Worm (Caenorhabditis elegans) whole organism, L1 larva: ENCODE results near the gene F33E11.2.
A peak's percentile ranks its signal among the peaks of the same experiment; 100 is the strongest.

Experiments
- C16A3.4 ChIP-seq: fragments of 150-350 bp; optimal IDR thresholded peaks from 2 replicates; lab custom pipeline; 2014; ENCODE audit warnings: missing biosample characterization, missing genetic modification characterization
- ama-1 ChIP-seq: fragments of 150-350 bp; optimal IDR thresholded peaks from 2 replicates; lab custom pipeline; 2014
- blmp-1 ChIP-seq: fragments of 150-350 bp; optimal IDR thresholded peaks from 2 replicates; lab custom pipeline; 2014; ENCODE audit warnings: missing biosample characterization, missing genetic modification characterization
- ceh-63 ChIP-seq: fragments of 200-800 bp; sonication (Bioruptor generic); optimal IDR thresholded peaks from 2 replicates; lab custom pipeline; 2018; ENCODE audit warnings: mild to moderate bottlenecking, missing genetic modification characterization, missing compliant biosample characterization
- ceh-8 ChIP-seq: fragments of 200-800 bp; sonication (Bioruptor generic); optimal IDR thresholded peaks from 2 replicates; lab custom pipeline; 2018; ENCODE audit warnings: mild to moderate bottlenecking, missing genetic modification characterization, moderate library complexity, missing compliant biosample characterization
- ceh-82 ChIP-seq, 3 experiments: fragments of 150-350 bp in 1 of 3; sonication (generic microtip) in 2 of 3; optimal IDR thresholded peaks; 2 replicates each; lab custom pipeline; 2014 to 2017; ENCODE audit warnings: missing biosample characterization in 3 of 3, missing genetic modification characterization in 3 of 3
- dpl-1 ChIP-seq, 3 experiments: fragments of 150-350 bp in 2 of 3; sonication (generic microtip) in 1 of 3; optimal IDR thresholded peaks; 2 replicates each; lab custom pipeline; 2014 to 2017; ENCODE audit warnings: missing biosample characterization in 3 of 3, missing genetic modification characterization in 3 of 3, missing genetic modification reagents in 3 of 3
- efl-1 ChIP-seq, 4 experiments: fragments of 150-350 bp; optimal IDR thresholded peaks in 3 of 4; peaks in 1 of 4; 1 replicate in 1 of 4; 2 replicates in 3 of 4; lab custom pipeline; 2014; ENCODE audit warnings: missing biosample characterization in 2 of 4, missing genetic modification characterization in 2 of 4, missing genetic modification reagents in 2 of 4
- egl-13 ChIP-seq: sonication (generic microtip); optimal IDR thresholded peaks from 2 replicates; lab custom pipeline; 2016; ENCODE audit warnings: missing genotype, missing genetic modification reagents, missing genetic modification characterization, missing compliant biosample characterization
- egl-27 ChIP-seq, 2 experiments: fragments of 150-350 bp in 1 of 2; sonication (generic microtip); optimal IDR thresholded peaks; 3 replicates each; lab custom pipeline; 2017 to 2018; ENCODE audit warnings: missing biosample characterization in 2 of 2, missing genetic modification characterization in 2 of 2, missing genetic modification reagents in 2 of 2
- elt-3 ChIP-seq, 6 experiments: fragments of 150-350 bp in 1 of 6; sonication (generic microtip); optimal IDR thresholded peaks; 2 replicates each; lab custom pipeline; 2017 to 2018; ENCODE audit warnings: missing biosample characterization in 6 of 6, missing genetic modification characterization in 6 of 6, inconsistent platforms in 1 of 6
- fkh-8 ChIP-seq: sonication (generic microtip); optimal IDR thresholded peaks from 2 replicates; lab custom pipeline; 2016; ENCODE audit warnings: mild to moderate bottlenecking, missing genetic modification characterization, missing compliant biosample characterization
- grh-1 ChIP-seq: fragments of 200-800 bp; sonication (Bioruptor generic); IDR thresholded peaks from 2 replicates; pipeline ENCODE4 v1.3.6; 2022; ENCODE audit warnings: missing genetic modification reagents, missing genetic modification characterization, missing compliant biosample characterization
- isw-1 ChIP-seq: fragments of 200-800 bp; sonication (Bioruptor generic); IDR thresholded peaks from 2 replicates; pipeline ENCODE4 v1.3.6; 2022; ENCODE audit warnings: missing genetic modification characterization, missing compliant biosample characterization
- lin-13 ChIP-seq: fragments of 150-350 bp; optimal IDR thresholded peaks from 2 replicates; lab custom pipeline; 2014; ENCODE audit warnings: missing biosample characterization, missing genetic modification reagents, missing genetic modification characterization
- lin-14 ChIP-seq: fragments of 200-800 bp; sonication (Bioruptor generic); optimal IDR thresholded peaks from 2 replicates; lab custom pipeline; 2018; ENCODE audit warnings: mild to moderate bottlenecking, missing genetic modification characterization, moderate library complexity, missing compliant biosample characterization
- lin-15B ChIP-seq: fragments of 150-350 bp; sonication (generic microtip); optimal IDR thresholded peaks from 3 replicates; lab custom pipeline; 2014; ENCODE audit warnings: missing biosample characterization, missing genetic modification characterization
- lin-39 ChIP-seq: fragments of 150-350 bp; optimal IDR thresholded peaks from 2 replicates; lab custom pipeline; 2014; ENCODE audit warnings: missing biosample characterization, missing genetic modification reagents, missing genetic modification characterization
- mab-9 ChIP-seq: fragments of 200-800 bp; sonication (Bioruptor generic); IDR thresholded peaks from 2 replicates; pipeline ENCODE4 v1.3.6; 2022; ENCODE audit warnings: missing genetic modification reagents, missing genetic modification characterization, missing compliant biosample characterization
- mdl-1 ChIP-seq, 2 experiments: fragments of 150-350 bp; optimal IDR thresholded peaks; 2 replicates each; lab custom pipeline; 2014 to 2017; ENCODE audit warnings: missing biosample characterization in 2 of 2, missing genetic modification characterization in 2 of 2, inconsistent platforms in 1 of 2
- nhr-20 ChIP-seq: sonication (generic microtip); optimal IDR thresholded peaks from 2 replicates; lab custom pipeline; 2016; ENCODE audit warnings: mild to moderate bottlenecking, missing genetic modification characterization, missing compliant biosample characterization
- nhr-237 ChIP-seq: fragments of 150-350 bp; optimal IDR thresholded peaks from 2 replicates; lab custom pipeline; 2014; ENCODE audit warnings: missing biosample characterization, missing genetic modification characterization
- nhr-77 ChIP-seq: fragments of 150-350 bp; optimal IDR thresholded peaks from 2 replicates; lab custom pipeline; 2014; ENCODE audit warnings: missing biosample characterization, missing genetic modification characterization
- skn-1 ChIP-seq: fragments of 150-350 bp; optimal IDR thresholded peaks from 2 replicates; lab custom pipeline; 2014; ENCODE audit warnings: missing biosample characterization, missing genetic modification characterization
- snpc-4 ChIP-seq: fragments of 150-350 bp; optimal IDR thresholded peaks from 2 replicates; lab custom pipeline; 2014; ENCODE audit warnings: missing biosample characterization, missing genetic modification characterization
- snu-23 ChIP-seq: sonication (generic microtip); optimal IDR thresholded peaks from 2 replicates; lab custom pipeline; 2016; ENCODE audit warnings: missing genetic modification characterization, missing compliant biosample characterization
- sox-4 ChIP-seq: sonication (generic microtip); optimal IDR thresholded peaks from 2 replicates; lab custom pipeline; 2016; ENCODE audit warnings: missing genetic modification characterization, missing compliant biosample characterization
- sptf-1 ChIP-seq: fragments of 150-350 bp; optimal IDR thresholded peaks from 2 replicates; lab custom pipeline; 2014; ENCODE audit warnings: missing biosample characterization, missing genetic modification characterization
- sup-37 ChIP-seq: fragments of 200-800 bp; sonication (Bioruptor generic); optimal IDR thresholded peaks from 2 replicates; lab custom pipeline; 2018; ENCODE audit warnings: mild to moderate bottlenecking, missing genetic modification characterization, missing compliant biosample characterization
- tbx-2 ChIP-seq: sonication (generic microtip); optimal IDR thresholded peaks from 2 replicates; lab custom pipeline; 2016; ENCODE audit warnings: missing genetic modification characterization, missing compliant biosample characterization
- unc-130 ChIP-seq: fragments of 150-350 bp; optimal IDR thresholded peaks from 2 replicates; lab custom pipeline; 2017; ENCODE audit warnings: missing biosample characterization, missing genetic modification characterization, inconsistent platforms
- unc-86 ChIP-seq: sonication (generic microtip); optimal IDR thresholded peaks from 2 replicates; lab custom pipeline; 2016; ENCODE audit warnings: missing genetic modification characterization, missing compliant biosample characterization
- vab-15 ChIP-seq: sonication (generic microtip); optimal IDR thresholded peaks from 2 replicates; lab custom pipeline; 2017; ENCODE audit warnings: missing genotype, mild to moderate bottlenecking, missing genetic modification characterization, missing compliant biosample characterization
- ztf-4 ChIP-seq: fragments of 150-350 bp; optimal IDR thresholded peaks from 2 replicates; lab custom pipeline; 2014; ENCODE audit warnings: missing biosample characterization, missing genetic modification characterization

F33E11.2 gene

ce11 chrV:349054-349453, 51.3 kb downstream of the F33E11.2 start, which contains the start of gene atg-9 (continued):
- TF ChIP-seq ceh-82 (tag; optimal IDR thresholded peaks at IDR 0.05; lab: Kevin White, UChicago) = peak; percentile 42 to 78 (median 51)
- TF ChIP-seq egl-13 (tag; lab: Kevin White, UChicago) = no peak
- peak; percentile 80 for TF ChIP-seq lin-13
- peak; percentile 75 for TF ChIP-seq snu-23 (GFP tag; lab: Kevin White, UChicago)
- TF ChIP-seq isw-1 (GFP tag; lab: Robert Waterston, UW) = peak; percentile 31; the same call in 1 of the 2 replicates
- no peak for TF ChIP-seq ceh-63 (GFP tag; lab: Kevin White, UChicago)
- no peak for TF ChIP-seq sptf-1 (tag; lab: Kevin White, UChicago)
- peak; percentile 78 for TF ChIP-seq nhr-20 (tag; lab: Kevin White, UChicago)
- TF ChIP-seq lin-15B (tag; lab: Kevin White, UChicago) = peak; percentile 34
- TF ChIP-seq unc-86 = peak; percentile 3
- TF ChIP-seq skn-1 = peak; percentile 81
- TF ChIP-seq nhr-237 (tag; lab: Kevin White, UChicago) = peak; percentile 9
- TF ChIP-seq snpc-4 (tag; lab: Kevin White, UChicago) = peak; percentile 44
- no peak for TF ChIP-seq sup-37 (GFP tag; lab: Kevin White, UChicago)
- peak; percentile 65 to 71 for TF ChIP-seq efl-1 (optimal IDR thresholded peaks at IDR 0.05; lab: Kevin White, UChicago)
- peak; percentile 68 to 96 for TF ChIP-seq efl-1 (GFP tag; optimal IDR thresholded peaks at IDR 0.05 in 1 of 2; lab: Kevin White, UChicago)
- TF ChIP-seq tbx-2 (tag; lab: Kevin White, UChicago) = peak; percentile 43
- TF ChIP-seq elt-3 (tag; optimal IDR thresholded peaks at IDR 0.05; lab: Kevin White, UChicago) = peak in 3 of 6 experiments; percentile 47 to 70 (median 64)
- peak; percentile 88 for TF ChIP-seq C16A3.4 (tag; lab: Kevin White, UChicago)
- no peak for TF ChIP-seq sox-4
- 0 out of 2 replicates have a peak, but pooled peaks have one; percentile 16 for TF ChIP-seq mab-9
- peak; percentile 67 for TF ChIP-seq ama-1 (lab: Kevin White, UChicago)
- peak in 1 of 2 experiments; percentile 98 for TF ChIP-seq mdl-1 (tag; optimal IDR thresholded peaks at IDR 0.05; lab: Kevin White, UChicago)
- peak; percentile 55 to 75 (median 67) for TF ChIP-seq dpl-1 (GFP tag; optimal IDR thresholded peaks at IDR 0.05; lab: Kevin White, UChicago)
- TF ChIP-seq ceh-8 (GFP tag; lab: Kevin White, UChicago) = peak; percentile 3
- TF ChIP-seq fkh-8 (tag; lab: Kevin White, UChicago) = peak; percentile 68
- TF ChIP-seq egl-27 (tag; optimal IDR thresholded peaks at IDR 0.05; lab: Kevin White, UChicago) = no peak
- peak; percentile 72 for TF ChIP-seq blmp-1 (tag; lab: Kevin White, UChicago)
- TF ChIP-seq vab-15 (tag; lab: Kevin White, UChicago) = peak; percentile 69
- peak; percentile 88 for TF ChIP-seq grh-1 (GFP tag; lab: Robert Waterston, UW)
- peak; percentile 97 for TF ChIP-seq lin-14 (GFP tag; lab: Kevin White, UChicago)
- TF ChIP-seq unc-130 (tag; lab: Kevin White, UChicago) = peak; percentile 56
- TF ChIP-seq ztf-4 (tag; lab: Kevin White, UChicago) = peak; percentile 32
- TF ChIP-seq nhr-77 = peak; percentile 58
- no peak for TF ChIP-seq lin-39 (tag; lab: Kevin White, UChicago)
- TF ChIP-seq, all 84 proteins: peak for 43
